Fruit fly (Drosophila melanogaster): ENCODE results near the gene CG42374.

Gene CG42374

dm6 chr3L:19292440-19293175, 29.0 kb downstream of the CG42374 start, which contains the start of gene Gbs-76A (continued):
- TF ChIP-seq CG9437 (GFP tag; optimal IDR thresholded peaks at IDR 0.05) (peak; percentile 79), B-H1 (GFP tag; IDR thresholded peaks at IDR 0.05) (peak; percentile 71), CG30431 (GFP tag; optimal IDR thresholded peaks at IDR 0.05) (peak; percentile 45), Ada2b (GFP tag; IDR thresholded peaks at IDR 0.05) (peak; percentile 76), CG13775 (GFP tag; optimal IDR thresholded peaks at IDR 0.05) (peak; percentile 76), Hr3 (GFP tag; optimal IDR thresholded peaks at IDR 0.05) (peak; percentile 75), CG11560 (tag; IDR thresholded peaks at IDR 0.05) (no peak), hth (optimal IDR thresholded peaks at IDR 0.05) (no peak), Sry-δ (GFP tag; optimal IDR thresholded peaks at IDR 0.05) (no peak), CrebB (tag; optimal IDR thresholded peaks at IDR 0.05) (peak; percentile 52), CG10979 (tag; optimal IDR thresholded peaks at IDR 0.05) (peak; percentile 87), Dp (GFP tag; optimal IDR thresholded peaks at IDR 0.05) (no peak), sens (GFP tag) (peak; percentile 89), eve (GFP tag; optimal IDR thresholded peaks at IDR 0.05) (peak in 1 of 2 experiments; percentile 81), CG4854 (GFP tag; optimal IDR thresholded peaks at IDR 0.05) (no peak), Elba2 (GFP tag; optimal IDR thresholded peaks at IDR 0.05) (no peak), Fer1 (GFP tag; optimal IDR thresholded peaks at IDR 0.05) (peak; percentile 91), CG10209 (GFP tag; optimal IDR thresholded peaks at IDR 0.05) (peak; percentile 84), CG32767 (GFP tag; IDR thresholded peaks at IDR 0.05) (peak; percentile 75), CG11504 (tag; optimal IDR thresholded peaks at IDR 0.05) (peak; percentile 88), CG3281 (GFP tag; optimal IDR thresholded peaks at IDR 0.05) (peak; percentile 85), bigmax (GFP tag; optimal IDR thresholded peaks at IDR 0.05) (no peak), phol (tag; optimal IDR thresholded peaks at IDR 0.05) (peak; percentile 88), vvl (GFP tag; IDR thresholded peaks at IDR 0.05) (peak; percentile 75), nau (GFP tag; optimal IDR thresholded peaks at IDR 0.05) (peak; percentile 32), CG3847 (GFP tag; IDR thresholded peaks at IDR 0.05) (peak; percentile 67), CG6791 (GFP tag; IDR thresholded peaks at IDR 0.05; ENCODE audit: partially characterized antibody) (no peak), CG12659 (GFP tag; optimal IDR thresholded peaks at IDR 0.05) (peak; percentile 87), CG32772 (GFP tag; IDR thresholded peaks at IDR 0.05) (peak; percentile 59), Chrac-16 (GFP tag; optimal IDR thresholded peaks at IDR 0.05) (peak; percentile 38), Trl (optimal IDR thresholded peaks at IDR 0.05) (peak; percentile 72 to 90), Trl (GFP tag; optimal IDR thresholded peaks at IDR 0.05) (no peak), CG13624 (GFP tag; optimal IDR thresholded peaks at IDR 0.05) (no peak), CG17186 (GFP tag; optimal IDR thresholded peaks at IDR 0.05) (no peak), Sin3A (optimal IDR thresholded peaks at IDR 0.05) (no peak), HLH3B (GFP tag; IDR thresholded peaks at IDR 0.05) (peak; percentile 60; the same call in 1 of the 2 replicates), Hr78 (GFP tag; optimal IDR thresholded peaks at IDR 0.05) (peak in 1 of 2 experiments; percentile 64), Usf (GFP tag; optimal IDR thresholded peaks at IDR 0.05) (peak; percentile 33), Rx (GFP tag; IDR thresholded peaks at IDR 0.05) (peak; percentile 40; the same call in 1 of the 2 replicates), Hsf (GFP tag; optimal IDR thresholded peaks at IDR 0.05) (peak; percentile 21), Xbp1 (GFP tag; optimal IDR thresholded peaks at IDR 0.05) (peak; percentile 58), nerfin-1 (tag; optimal IDR thresholded peaks at IDR 0.05) (peak; percentile 86), inv (GFP tag; IDR thresholded peaks at IDR 0.05; ENCODE audit: partially characterized antibody) (peak; percentile 59), ranshi (GFP tag; IDR thresholded peaks at IDR 0.05) (peak; percentile 27; the same call in 1 of the 2 replicates), fru (optimal IDR thresholded peaks at IDR 0.05) (no peak), oc (tag; optimal IDR thresholded peaks at IDR 0.05) (peak; percentile 89), CG8944 (GFP tag; optimal IDR thresholded peaks at IDR 0.05) (no peak), tna (GFP tag; IDR thresholded peaks at IDR 0.05; ENCODE audit: partially characterized antibody) (no peak), kah (GFP tag; optimal IDR thresholded peaks at IDR 0.05) (peak; percentile 74), sisA (GFP tag; IDR thresholded peaks at IDR 0.05) (peak; percentile 64), p53 (GFP tag; optimal IDR thresholded peaks at IDR 0.05) (no peak)
